Fruit fly (Drosophila melanogaster): ENCODE results near the gene CG18180.

dm6 chr3L:9643762-9644161 is 2.9 kb downstream of the CG18180 start, which contains the start of gene CNMaR:
- TF ChIP-seq kay (GFP tag; ENCODE audit: borderline replicate concordance) = no peak
- no peak for TF ChIP-seq CG1620 (GFP tag; optimal IDR thresholded peaks at IDR 0.05)
- no peak for TF ChIP-seq CG12768 (GFP tag; optimal IDR thresholded peaks at IDR 0.05)
- no peak for TF ChIP-seq CG14711 (tag; optimal IDR thresholded peaks at IDR 0.05)
- TF ChIP-seq Crg-1 (GFP tag; optimal IDR thresholded peaks at IDR 0.05) = no peak
- TF ChIP-seq Hr96 (GFP tag; optimal IDR thresholded peaks at IDR 0.05) = no peak
- no peak for TF ChIP-seq Clk (GFP tag; optimal IDR thresholded peaks at IDR 0.05)

All from whole organism, adult.